Worm (Caenorhabditis elegans) whole organism, L4 larva: ENCODE measurements around the gene srd-13.

Source experiments
- F37D6.2 ChIP-seq: sonication (generic microtip); optimal IDR thresholded peaks from 2 replicates; lab custom pipeline; 2016; ENCODE audit warnings: mild to moderate bottlenecking, missing genetic modification characterization, missing compliant biosample characterization
- F44E2.7 ChIP-seq: fragments of 200-800 bp; sonication (Bioruptor generic); IDR thresholded peaks from 2 replicates; pipeline ENCODE4 v2.1.2; 2022; ENCODE audit warnings: missing genetic modification characterization, missing compliant biosample characterization
- F49E8.2 ChIP-seq: sonication (generic microtip); optimal IDR thresholded peaks from 2 replicates; lab custom pipeline; 2016; ENCODE audit warnings: missing compliant biosample characterization, mild to moderate bottlenecking, missing genetic modification characterization, borderline replicate concordance
- R02D3.7 ChIP-seq: fragments of 150-350 bp; sonication (generic microtip); optimal IDR thresholded peaks from 3 replicates; lab custom pipeline; 2014; ENCODE audit warnings: missing biosample characterization, missing genetic modification characterization
- T26A8.4 ChIP-seq: fragments of 200-800 bp; sonication (Bioruptor generic); IDR thresholded peaks from 2 replicates; pipeline ENCODE4 v1.3.6; 2022; ENCODE audit warnings: missing genetic modification characterization, missing compliant biosample characterization
- Y5F2A.4 ChIP-seq: fragments of 200-800 bp; sonication (Bioruptor generic); optimal IDR thresholded peaks from 2 replicates; lab custom pipeline; 2018; ENCODE audit warnings: mild to moderate bottlenecking, missing genetic modification characterization, missing compliant biosample characterization
- Y75B8A.6 ChIP-seq: fragments of 200-800 bp; sonication (Bioruptor generic); IDR thresholded peaks from 2 replicates; pipeline ENCODE4 v1.3.6; 2022; ENCODE audit warnings: missing genetic modification reagents, missing genetic modification characterization, missing compliant biosample characterization
- ZK546.5 ChIP-seq, 2 experiments: sonication (generic microtip); optimal IDR thresholded peaks; 2 replicates each; lab custom pipeline; 2017; ENCODE audit warnings: missing biosample characterization in 2 of 2, missing genetic modification characterization in 2 of 2
- aha-1 ChIP-seq: fragments of 150-350 bp; peaks from one replicate; lab custom pipeline; 2014; ENCODE audit warnings: missing biosample characterization, missing genetic modification characterization
- aly-2 ChIP-seq: sonication (generic microtip); optimal IDR thresholded peaks from 2 replicates; lab custom pipeline; 2018; ENCODE audit warnings: missing biosample characterization, missing genetic modification characterization
- ama-1 ChIP-seq: fragments of 150-350 bp; optimal IDR thresholded peaks from 2 replicates; lab custom pipeline; 2014; ENCODE audit warnings: inconsistent platforms, mixed read lengths
- ceh-28 ChIP-seq: fragments of 150-350 bp; optimal IDR thresholded peaks from 2 replicates; lab custom pipeline; 2014; ENCODE audit warnings: missing biosample characterization, missing genetic modification reagents, missing genetic modification characterization
- ceh-62 ChIP-seq: sonication (generic microtip); optimal IDR thresholded peaks from 2 replicates; lab custom pipeline; 2017; ENCODE audit warnings: missing biosample characterization, missing genetic modification characterization
- ceh-82 ChIP-seq: sonication (generic microtip); optimal IDR thresholded peaks from 2 replicates; lab custom pipeline; 2017; ENCODE audit warnings: missing biosample characterization, missing genetic modification characterization
- ces-1 ChIP-seq: fragments of 150-350 bp; sonication (generic microtip); optimal IDR thresholded peaks from 4 replicates; lab custom pipeline; 2014; ENCODE audit warnings: missing biosample characterization, missing genetic modification reagents, missing genetic modification characterization
- ctbp-1 ChIP-seq: fragments of 200-800 bp; sonication (Bioruptor generic); IDR thresholded peaks from 2 replicates; pipeline ENCODE4 v1.3.6; 2022; ENCODE audit warnings: missing genetic modification reagents, missing genetic modification characterization, missing compliant biosample characterization
- daf-8 ChIP-seq: fragments of 200-800 bp; sonication (Bioruptor generic); IDR thresholded peaks from 2 replicates; pipeline ENCODE4 v1.3.6; 2022; ENCODE audit warnings: missing genetic modification characterization, missing compliant biosample characterization
- dmd-8 ChIP-seq: fragments of 200-800 bp; sonication (Bioruptor generic); IDR thresholded peaks from 2 replicates; pipeline ENCODE4 v1.3.6; 2022; ENCODE audit warnings: missing genetic modification characterization, missing compliant biosample characterization
- dpl-1 ChIP-seq: fragments of 150-350 bp; optimal IDR thresholded peaks from 2 replicates; lab custom pipeline; 2014; ENCODE audit warnings: missing biosample characterization, missing genetic modification reagents, missing genetic modification characterization
- duxl-1 ChIP-seq: sonication (generic microtip); optimal IDR thresholded peaks from 2 replicates; lab custom pipeline; 2016; ENCODE audit warnings: mild to moderate bottlenecking, missing genetic modification characterization, moderate library complexity, missing compliant biosample characterization; ENCODE audit not compliant: poor library complexity
- fkh-10 ChIP-seq: fragments of 150-350 bp; optimal IDR thresholded peaks from 2 replicates; lab custom pipeline; 2014; ENCODE audit warnings: missing biosample characterization, missing genetic modification reagents, missing genetic modification characterization
- fos-1 ChIP-seq: fragments of 150-350 bp; optimal IDR thresholded peaks from 2 replicates; lab custom pipeline; 2014; ENCODE audit warnings: missing biosample characterization, missing genetic modification characterization
- hmg-1.1 ChIP-seq: fragments of 200-800 bp; sonication (Bioruptor generic); IDR thresholded peaks from 2 replicates; pipeline ENCODE4 v1.3.6; 2022; ENCODE audit warnings: missing genetic modification reagents, missing genetic modification characterization, missing compliant biosample characterization
- jun-1 ChIP-seq: fragments of 150-350 bp; optimal IDR thresholded peaks from 2 replicates; lab custom pipeline; 2014; ENCODE audit warnings: missing biosample characterization, missing genetic modification reagents, missing genetic modification characterization
- lim-7 ChIP-seq: fragments of 200-800 bp; sonication (Bioruptor generic); IDR thresholded peaks from 2 replicates; pipeline ENCODE4 v1.3.6; 2022; ENCODE audit warnings: missing genetic modification characterization, missing compliant biosample characterization
- lin-1 ChIP-seq: fragments of 200-800 bp; sonication (Bioruptor generic); IDR thresholded peaks from 2 replicates; pipeline ENCODE4 v1.3.6; 2022; ENCODE audit warnings: missing genetic modification reagents, missing genetic modification characterization, missing compliant biosample characterization
- lin-15B ChIP-seq: fragments of 150-350 bp; sonication (generic microtip); optimal IDR thresholded peaks from 3 replicates; lab custom pipeline; 2014; ENCODE audit warnings: missing biosample characterization, missing genetic modification characterization
- lin-39 ChIP-seq: fragments of 150-350 bp; optimal IDR thresholded peaks from 2 replicates; lab custom pipeline; 2014; ENCODE audit warnings: missing biosample characterization, missing genetic modification reagents, missing genetic modification characterization
- lsy-2 ChIP-seq, 2 experiments: fragments of 150-350 bp in 1 of 2; sonication (generic microtip) in 1 of 2; optimal IDR thresholded peaks; 2 replicates each; lab custom pipeline; 2014 to 2017; ENCODE audit warnings: missing biosample characterization in 2 of 2, missing genetic modification characterization in 2 of 2
- madf-5 ChIP-seq, 2 experiments: fragments of 200-800 bp; sonication (Bioruptor generic); IDR thresholded peaks; 2 replicates each; pipeline ENCODE4 v1.3.6; 2022; ENCODE audit warnings: missing compliant biosample characterization in 2 of 2, missing genetic modification characterization in 2 of 2
- mdl-1 ChIP-seq, 2 experiments: fragments of 150-350 bp in 1 of 2; sonication (generic microtip) in 1 of 2; optimal IDR thresholded peaks; 2 replicates each; lab custom pipeline; 2014 to 2017; ENCODE audit warnings: missing biosample characterization in 2 of 2, missing genetic modification characterization in 2 of 2
- mdt-29 ChIP-seq: fragments of 200-800 bp; sonication (Bioruptor generic); IDR thresholded peaks from 2 replicates; pipeline ENCODE4 v1.3.6; 2022; ENCODE audit warnings: missing genetic modification reagents, missing genetic modification characterization, missing compliant biosample characterization
- mep-1 ChIP-seq: fragments of 150-350 bp; sonication (generic microtip); optimal IDR thresholded peaks from 3 replicates; lab custom pipeline; 2014; ENCODE audit warnings: missing biosample characterization, missing genetic modification characterization
- mxl-2 ChIP-seq: fragments of 200-800 bp; sonication (Bioruptor generic); conservative IDR thresholded peaks from 2 replicates; pipeline ENCODE4 v1.3.6; 2022; ENCODE audit warnings: missing genetic modification reagents, missing genetic modification characterization, missing compliant biosample characterization
- mxl-3 ChIP-seq: fragments of 200-800 bp; sonication (Bioruptor generic); optimal IDR thresholded peaks from 2 replicates; lab custom pipeline; 2018; ENCODE audit warnings: mild to moderate bottlenecking, missing genetic modification characterization, missing compliant biosample characterization
- nhr-102 ChIP-seq: sonication (generic microtip); optimal IDR thresholded peaks from 2 replicates; lab custom pipeline; 2016; ENCODE audit warnings: mild to moderate bottlenecking, missing genetic modification characterization, moderate library complexity, missing compliant biosample characterization
- nhr-237 ChIP-seq: sonication (generic microtip); optimal IDR thresholded peaks from 2 replicates; lab custom pipeline; 2017; ENCODE audit warnings: missing biosample characterization, missing genetic modification characterization
- nhr-25 ChIP-seq: sonication (generic microtip); optimal IDR thresholded peaks from 2 replicates; lab custom pipeline; 2017; ENCODE audit warnings: missing genetic modification characterization, mild to moderate bottlenecking, missing compliant biosample characterization, antibody characterized with exemption, moderate library complexity, borderline replicate concordance; ENCODE audit not compliant: insufficient read depth
- nhr-41 ChIP-seq: fragments of 200-800 bp; sonication (Bioruptor generic); IDR thresholded peaks from 2 replicates; pipeline ENCODE4 v1.3.6; 2022; ENCODE audit warnings: missing genetic modification reagents, missing genetic modification characterization, missing compliant biosample characterization
- nhr-6 ChIP-seq: fragments of 150-350 bp; optimal IDR thresholded peaks from 2 replicates; lab custom pipeline; 2014; ENCODE audit warnings: missing biosample characterization, missing genetic modification characterization
- nhr-76 ChIP-seq: fragments of 150-350 bp; optimal IDR thresholded peaks from 2 replicates; lab custom pipeline; 2014; ENCODE audit warnings: missing biosample characterization, missing genetic modification characterization
- nhr-77 ChIP-seq: fragments of 150-350 bp; optimal IDR thresholded peaks from 2 replicates; lab custom pipeline; 2014; ENCODE audit warnings: missing biosample characterization, missing genetic modification characterization
- pha-4 ChIP-seq, 2 experiments: fragments of 150-350 bp in 1 of 2; fragments of 200-800 bp in 1 of 2; sonication (Bioruptor generic) in 1 of 2; IDR thresholded peaks in 1 of 2; optimal IDR thresholded peaks in 1 of 2; 2 replicates each; pipeline versions ENCODE4 v1.3.6 to Lab custom; 2014 to 2022; ENCODE audit warnings: missing genetic modification characterization in 2 of 2, missing genetic modification reagents in 2 of 2, missing biosample characterization in 1 of 2, missing compliant biosample characterization in 1 of 2
- pqm-1 ChIP-seq: sonication (generic microtip); optimal IDR thresholded peaks from 2 replicates; lab custom pipeline; 2017; ENCODE audit warnings: missing biosample characterization, missing genetic modification characterization
- sdz-12 ChIP-seq: fragments of 200-800 bp; sonication (Bioruptor generic); optimal IDR thresholded peaks from 2 replicates; lab custom pipeline; 2018; ENCODE audit warnings: mild to moderate bottlenecking, missing genetic modification characterization, missing compliant biosample characterization
- skn-1 ChIP-seq: fragments of 150-350 bp; optimal IDR thresholded peaks from 2 replicates; lab custom pipeline; 2014; ENCODE audit warnings: missing biosample characterization, missing genetic modification characterization
- snpc-1.2 ChIP-seq: fragments of 200-800 bp; sonication (Bioruptor generic); IDR thresholded peaks from 2 replicates; pipeline ENCODE4 v1.3.6; 2022; ENCODE audit warnings: missing genetic modification reagents, missing genetic modification characterization, missing compliant biosample characterization
- spr-3 ChIP-seq: fragments of 200-800 bp; sonication (Bioruptor generic); optimal IDR thresholded peaks from 2 replicates; lab custom pipeline; 2018; ENCODE audit warnings: mild to moderate bottlenecking, missing genetic modification characterization, missing compliant biosample characterization
- unc-130 ChIP-seq: sonication (generic microtip); optimal IDR thresholded peaks from 2 replicates; lab custom pipeline; 2016; ENCODE audit warnings: missing genetic modification reagents, missing genetic modification characterization, missing compliant biosample characterization
- unc-39 ChIP-seq: sonication (generic microtip); optimal IDR thresholded peaks from 2 replicates; lab custom pipeline; 2017; ENCODE audit warnings: missing biosample characterization, missing genetic modification characterization
- zfp-3 ChIP-seq: fragments of 200-800 bp; sonication (Bioruptor generic); conservative IDR thresholded peaks from 2 replicates; pipeline ENCODE4 v1.3.6; 2022; ENCODE audit warnings: missing genetic modification reagents, missing genetic modification characterization, missing compliant biosample characterization
- ztf-11 ChIP-seq: fragments of 150-350 bp; optimal IDR thresholded peaks from 2 replicates; lab custom pipeline; 2014; ENCODE audit warnings: missing biosample characterization, missing genetic modification characterization

srd-13 gene

DNA sequence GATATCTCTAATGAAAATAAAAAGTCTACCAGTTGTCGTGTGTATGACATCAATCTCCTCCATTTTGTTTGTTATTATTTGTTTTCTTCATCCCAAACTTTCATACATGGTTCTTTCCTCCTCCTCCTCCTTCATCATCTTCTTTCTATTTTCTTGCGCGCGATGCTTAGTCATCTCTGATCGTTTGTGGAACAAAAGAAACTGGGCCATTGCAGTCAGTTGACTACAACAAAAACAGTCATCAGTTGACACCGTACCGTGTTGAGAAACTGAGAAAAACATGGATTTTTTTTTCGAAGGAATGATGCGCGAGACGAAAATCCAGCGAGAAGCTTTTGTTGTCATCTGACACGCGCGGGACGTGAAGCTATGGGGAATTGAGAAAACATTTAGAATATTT lies 30.2 kb downstream of the srd-13 start (continued):
- TF ChIP-seq unc-130 (GFP tag; lab: Kevin White, UChicago) = no peak
- TF ChIP-seq F37D6.2 = no peak
- TF ChIP-seq ceh-62 = no peak
- no peak for TF ChIP-seq nhr-237 (tag; lab: Kevin White, UChicago)
- no peak; the same call in 1 of the 2 replicates for TF ChIP-seq pha-4 (GFP tag; IDR thresholded peaks at IDR 0.05; lab: Robert Waterston, UW)
- peak; percentile 30 for TF ChIP-seq pha-4 (tag; optimal IDR thresholded peaks at IDR 0.05; lab: Kevin White, UChicago)
- peak; percentile 40 for TF ChIP-seq ama-1 (lab: Kevin White, UChicago)
- no peak for TF ChIP-seq R02D3.7
- TF ChIP-seq fkh-10 (GFP tag; lab: Kevin White, UChicago) = no peak
- no peak for TF ChIP-seq F49E8.2 (tag; lab: Kevin White, UChicago)
- TF ChIP-seq nhr-77 (tag; lab: Kevin White, UChicago) = no peak
- no peak for TF ChIP-seq lin-39
- peak; percentile 70 for TF ChIP-seq nhr-6 (tag; lab: Kevin White, UChicago)
- no peak for TF ChIP-seq mdt-29 (GFP tag; lab: Robert Waterston, UW)
- TF ChIP-seq aha-1 = no peak
- TF ChIP-seq mxl-2 = no peak
- no peak for TF ChIP-seq nhr-25 (tag; lab: Kevin White, UChicago)
- no peak for TF ChIP-seq nhr-76 (tag; lab: Kevin White, UChicago)
- no peak for TF ChIP-seq Y75B8A.6 (GFP tag; lab: Robert Waterston, UW)
- TF ChIP-seq ctbp-1 = no peak
- no peak for TF ChIP-seq daf-8 (GFP tag; lab: Robert Waterston, UW)
- TF ChIP-seq zfp-3 (GFP tag; lab: Robert Waterston, UW) = no peak
- peak in 1 of 2 experiments; percentile 61 for TF ChIP-seq mdl-1 (tag; optimal IDR thresholded peaks at IDR 0.05; lab: Kevin White, UChicago)
- no peak for TF ChIP-seq ztf-11 (tag; lab: Kevin White, UChicago)
- TF ChIP-seq duxl-1 (tag; lab: Kevin White, UChicago) = no peak
- no peak for TF ChIP-seq F44E2.7
- no peak for TF ChIP-seq lin-15B (tag; lab: Kevin White, UChicago)
- no peak for TF ChIP-seq unc-39
- no peak for TF ChIP-seq jun-1 (tag; lab: Kevin White, UChicago)
- TF ChIP-seq lim-7 (GFP tag; lab: Robert Waterston, UW) = no peak
- no peak for TF ChIP-seq sdz-12 (GFP tag; lab: Kevin White, UChicago)
- TF ChIP-seq mep-1 (tag; lab: Kevin White, UChicago) = no peak
- TF ChIP-seq nhr-41 (GFP tag; lab: Robert Waterston, UW) = no peak
- TF ChIP-seq hmg-1.1 (GFP tag; lab: Robert Waterston, UW) = no peak
- TF ChIP-seq, all 104 proteins: peak for 10

DNA sequence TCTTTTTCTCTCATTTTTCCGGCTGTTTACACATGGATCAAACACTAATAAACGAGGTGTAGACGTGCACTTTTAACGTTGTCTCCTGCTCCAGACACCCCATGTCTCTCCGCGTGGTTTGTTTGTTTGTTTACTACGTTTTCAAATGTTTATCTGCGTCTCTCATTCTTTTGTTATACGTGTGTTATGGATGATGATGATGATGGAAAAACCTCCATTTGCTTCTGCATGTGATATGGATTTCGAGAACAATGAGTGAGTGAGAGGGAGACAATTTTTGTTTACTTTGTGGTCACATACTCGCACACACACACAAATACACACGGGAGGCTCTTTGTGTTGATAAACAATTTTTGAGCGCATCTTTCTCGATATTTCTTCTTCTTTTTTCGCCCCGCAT lies 31.0 kb downstream of the srd-13 start:
- TF ChIP-seq ces-1 (GFP tag; lab: Kevin White, UChicago) (no peak), Y5F2A.4 (GFP tag; lab: Kevin White, UChicago) (no peak), ceh-82 (tag; lab: Kevin White, UChicago) (no peak), nhr-41 (GFP tag; lab: Robert Waterston, UW) (no peak), lin-1 (GFP tag; lab: Robert Waterston, UW) (no peak), nhr-6 (tag; lab: Kevin White, UChicago) (no peak), duxl-1 (tag; lab: Kevin White, UChicago) (no peak), skn-1 (tag; lab: Kevin White, UChicago) (no peak), nhr-102 (peak; percentile 62), nhr-76 (tag; lab: Kevin White, UChicago) (no peak), spr-3 (GFP tag; lab: Kevin White, UChicago) (no peak), T26A8.4 (GFP tag; lab: Robert Waterston, UW) (peak; percentile 54), fos-1 (tag; lab: Kevin White, UChicago) (no peak), ZK546.5 (tag; optimal IDR thresholded peaks at IDR 0.05; lab: Kevin White, UChicago) (no peak), dmd-8 (GFP tag; lab: Robert Waterston, UW) (no peak), zfp-3 (GFP tag; lab: Robert Waterston, UW) (no peak), dpl-1 (GFP tag; lab: Kevin White, UChicago) (peak; percentile 42), mxl-3 (GFP tag; lab: Kevin White, UChicago) (peak; percentile 52), ctbp-1 (no peak), snpc-1.2 (GFP tag; lab: Robert Waterston, UW) (no peak), jun-1 (tag; lab: Kevin White, UChicago) (no peak), aly-2 (tag; lab: Kevin White, UChicago) (no peak), ceh-28 (tag; lab: Kevin White, UChicago) (no peak), lsy-2 (tag; optimal IDR thresholded peaks at IDR 0.05; lab: Kevin White, UChicago) (peak; percentile 39 to 84), pqm-1 (no peak), madf-5 (GFP tag; IDR thresholded peaks at IDR 0.05; lab: Robert Waterston, UW) (no peak)
